Worm (Caenorhabditis elegans): ENCODE results near the gene citk-1.

DNA sequence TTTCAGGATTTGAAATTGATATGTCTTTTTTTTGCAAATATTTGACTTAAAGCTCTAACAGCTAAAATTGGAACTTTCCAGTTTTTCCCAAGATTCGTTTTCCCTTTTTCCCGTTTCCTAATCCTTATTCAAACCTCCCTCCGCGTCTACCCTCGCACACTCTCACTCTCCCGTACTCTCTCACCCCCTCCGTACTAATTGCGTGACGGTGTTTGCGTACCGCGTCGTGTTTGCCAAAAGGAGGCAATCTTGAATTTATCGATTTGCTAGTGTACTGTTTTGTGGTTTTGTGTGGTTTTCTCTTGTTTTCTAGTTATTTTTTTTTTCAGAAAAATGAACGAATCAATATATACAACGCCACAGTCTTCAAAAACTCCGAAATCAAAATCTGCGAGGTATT lies at the start of gene citk-1:
- TF ChIP-seq unc-62 (GFP tag; optimal IDR thresholded peaks at IDR 0.05): no peak
- TF ChIP-seq elt-1 (tag; optimal IDR thresholded peaks at IDR 0.05): no peak
- no peak for TF ChIP-seq R02D3.7 (tag; optimal IDR thresholded peaks at IDR 0.05)
- no peak for TF ChIP-seq tbx-2 (tag; optimal IDR thresholded peaks at IDR 0.05)
- no peak for TF ChIP-seq ceh-16 (tag; optimal IDR thresholded peaks at IDR 0.05)
- TF ChIP-seq hmg-11 (tag; optimal IDR thresholded peaks at IDR 0.05): no peak
- no peak for TF ChIP-seq fkh-10 (GFP tag; optimal IDR thresholded peaks at IDR 0.05)
- TF ChIP-seq snpc-4 (tag; optimal IDR thresholded peaks at IDR 0.05): no peak
